Fruit fly (Drosophila melanogaster): ENCODE data around the gene CG13073.

- TF ChIP-seq psq (GFP tag; optimal IDR thresholded peaks at IDR 0.05) (peak; percentile 85), OdsH (GFP tag; optimal IDR thresholded peaks at IDR 0.05) (peak; percentile 82), Myc (optimal IDR thresholded peaks at IDR 0.05) (peak; percentile 25), rgr (GFP tag; optimal IDR thresholded peaks at IDR 0.05) (peak; percentile 87), Sp1 (GFP tag; optimal IDR thresholded peaks at IDR 0.05) (peak; percentile 87), lola (GFP tag; optimal IDR thresholded peaks at IDR 0.05) (no peak), sage (GFP tag; optimal IDR thresholded peaks at IDR 0.05) (no peak)
Measured at dm6 chr3L:16228659-16229205, 11.6 kb upstream of the CG13073 start, which contains the start of gene Tmx3.

All from whole organism, wandering third instar larva.